Fruit fly (Drosophila melanogaster) Kc167 (cell line): ENCODE measurements around the gene CG15021.

ENCODE experiments used
- h ChIP-seq: fragments of >200 bp; optimal IDR thresholded peaks from 3 replicates; lab custom pipeline; 2018; ENCODE audit warnings: missing external identifiers
- insv ChIP-seq: fragments of >200 bp; optimal IDR thresholded peaks from 3 replicates; lab custom pipeline; 2018; ENCODE audit warnings: missing external identifiers
- psq ChIP-seq: fragments of >200 bp; optimal IDR thresholded peaks from 2 replicates; lab custom pipeline; 2017; ENCODE audit warnings: missing external identifiers
- ttk ChIP-seq: sonication (Bioruptor generic); optimal IDR thresholded peaks from 2 replicates; lab custom pipeline; 2017; ENCODE audit warnings: missing external identifiers

DNA sequence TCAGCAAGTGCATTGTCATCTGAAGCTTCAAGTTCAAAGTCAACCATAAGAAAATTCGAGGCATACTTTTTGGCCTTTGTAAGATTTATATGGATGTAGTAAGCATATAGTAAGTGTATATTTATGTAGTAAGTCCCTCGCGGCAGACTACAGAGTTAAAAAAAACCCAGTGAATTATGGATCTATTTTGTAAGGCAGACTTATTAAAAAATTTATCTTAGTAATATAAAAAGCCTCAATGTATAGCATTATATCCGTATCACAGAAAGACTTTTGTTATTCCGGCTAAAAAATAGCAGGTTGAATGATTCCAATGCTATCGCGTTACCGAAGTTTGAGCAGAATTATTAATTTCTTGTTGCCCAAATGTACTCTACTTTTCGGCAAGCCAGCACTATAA, 48.1 kb downstream of the CG15021 start:
- TF ChIP-seq ttk (lab: Kevin White, UChicago) (no peak), h (lab: Kevin White, UChicago) (no peak), insv (lab: Kevin White, UChicago) (no peak), psq (lab: Kevin White, UChicago) (no peak)
